Worm (Caenorhabditis elegans): Measurements from ENCODE around the gene xdh-1.

xdh-1 gene

DNA sequence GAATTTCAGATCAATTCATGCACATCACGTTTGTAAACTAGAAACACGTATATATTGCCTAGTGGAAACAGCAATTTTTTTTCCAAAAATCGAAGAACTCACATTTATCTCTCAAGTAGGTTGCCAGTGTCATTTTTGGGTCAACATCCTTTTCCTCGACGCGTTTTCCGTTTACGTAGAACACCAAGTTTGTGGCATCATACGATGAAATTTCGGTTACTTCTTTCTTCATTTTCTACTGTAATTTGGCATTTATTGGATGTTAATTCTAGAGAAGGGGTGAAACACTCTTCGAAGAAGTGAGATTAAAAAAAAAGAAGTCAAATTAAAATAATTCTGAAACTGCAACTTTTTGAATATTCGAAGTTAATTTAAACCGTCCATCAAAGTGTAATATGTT lies at the start of gene xdh-1:
Gene xdh-1, minus strand, starts transcription at position 240 of the 400 bp plus-strand sequence.
- TF ChIP-seq nhr-43 (tag; optimal IDR thresholded peaks at IDR 0.05; ENCODE audit: poor library complexity, severe bottlenecking) (no peak), egl-27 (tag; optimal IDR thresholded peaks at IDR 0.05) (no peak), sea-2 (GFP tag; optimal IDR thresholded peaks at IDR 0.05) (no peak), nhr-77 (tag; optimal IDR thresholded peaks at IDR 0.05) (no peak), ceh-82 (tag; optimal IDR thresholded peaks at IDR 0.05) (no peak), daf-12 (tag; optimal IDR thresholded peaks at IDR 0.05) (no peak), ztf-11 (tag; optimal IDR thresholded peaks at IDR 0.05) (no peak), nhr-25 (tag; optimal IDR thresholded peaks at IDR 0.05) (no peak), unc-39 (tag; optimal IDR thresholded peaks at IDR 0.05) (no peak), nhr-76 (tag; optimal IDR thresholded peaks at IDR 0.05) (no peak), nfya-1 (tag; optimal IDR thresholded peaks at IDR 0.05; ENCODE audit: insufficient read depth) (no peak)

ce11 chrIV:14456667-14457066 lies 44.0 kb upstream of the xdh-1 start, which contains the start of gene nspg-9:
TSS of gene nspg-9 (plus strand) at chrIV:14456900.
- peak; percentile 65 for TF ChIP-seq pqm-1 (tag; optimal IDR thresholded peaks at IDR 0.05)
- TF ChIP-seq nhr-28 (tag; optimal IDR thresholded peaks at IDR 0.05) = no peak
- TF ChIP-seq elt-2 (tag; optimal IDR thresholded peaks at IDR 0.05) = peak; percentile 87

DNA sequence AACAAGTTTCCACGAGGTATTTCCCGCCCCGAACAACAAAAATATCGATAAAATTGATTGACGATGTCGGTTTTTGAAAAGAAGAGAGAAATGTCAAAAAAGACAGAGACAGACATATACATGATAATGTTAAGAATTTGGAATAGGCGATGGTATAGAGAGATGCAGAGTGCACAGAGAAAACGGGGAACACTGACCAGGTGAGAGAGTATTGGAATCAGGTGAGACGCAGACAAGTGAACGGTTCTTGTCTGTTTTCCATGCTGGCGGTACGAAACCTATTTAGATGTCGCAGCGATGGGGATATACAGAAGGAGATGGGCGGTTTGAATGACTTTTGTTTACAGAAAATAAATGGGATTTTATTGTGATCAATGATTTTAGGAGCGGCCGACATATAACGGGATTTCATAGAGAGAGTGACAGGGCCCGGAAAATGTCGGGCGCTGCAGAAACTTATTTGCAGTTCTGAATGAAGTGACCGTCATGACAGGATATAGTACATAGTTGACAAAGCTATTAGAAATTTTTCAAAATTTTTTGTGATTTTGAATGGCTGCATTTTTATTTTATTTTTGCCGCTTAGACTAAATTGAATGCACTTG lies 32.6 kb upstream of the xdh-1 start:
- TF ChIP-seq ztf-4 (tag; optimal IDR thresholded peaks at IDR 0.05) (no peak), daf-12 (tag; optimal IDR thresholded peaks at IDR 0.05) (no peak), ztf-11 (tag; optimal IDR thresholded peaks at IDR 0.05) (no peak), ceh-82 (tag; optimal IDR thresholded peaks at IDR 0.05) (no peak), nhr-67 (tag; optimal IDR thresholded peaks at IDR 0.05) (no peak), egl-27 (tag; optimal IDR thresholded peaks at IDR 0.05) (no peak), nhr-43 (tag; optimal IDR thresholded peaks at IDR 0.05; ENCODE audit: poor library complexity, severe bottlenecking) (peak; percentile 56), mdl-1 (tag; optimal IDR thresholded peaks at IDR 0.05) (no peak), mml-1 (tag; optimal IDR thresholded peaks at IDR 0.05) (no peak), fos-1 (tag; optimal IDR thresholded peaks at IDR 0.05) (no peak), unc-62 (GFP tag; optimal IDR thresholded peaks at IDR 0.05) (no peak), unc-39 (tag; optimal IDR thresholded peaks at IDR 0.05) (no peak), lsy-12 (tag; optimal IDR thresholded peaks at IDR 0.05) (no peak), ceh-28 (tag; optimal IDR thresholded peaks at IDR 0.05) (peak; percentile 21), nhr-12 (tag; optimal IDR thresholded peaks at IDR 0.05) (no peak), elt-1 (tag; optimal IDR thresholded peaks at IDR 0.05) (no peak), nhr-237 (tag; optimal IDR thresholded peaks at IDR 0.05) (no peak), pha-4 (tag; optimal IDR thresholded peaks at IDR 0.05) (no peak), nhr-11 (tag; optimal IDR thresholded peaks at IDR 0.05) (no peak), tbx-2 (tag; optimal IDR thresholded peaks at IDR 0.05) (no peak), egl-5 (tag; optimal IDR thresholded peaks at IDR 0.05) (no peak), R02D3.7 (tag; optimal IDR thresholded peaks at IDR 0.05) (no peak), ceh-16 (tag; optimal IDR thresholded peaks at IDR 0.05) (no peak), fkh-10 (GFP tag; optimal IDR thresholded peaks at IDR 0.05) (no peak), ZK546.5 (tag; optimal IDR thresholded peaks at IDR 0.05) (no peak), hmg-11 (tag; optimal IDR thresholded peaks at IDR 0.05) (peak; percentile 62), ceh-9 (tag; optimal IDR thresholded peaks at IDR 0.05) (no peak), lin-15B (tag; optimal IDR thresholded peaks at IDR 0.05) (no peak), snpc-4 (tag; optimal IDR thresholded peaks at IDR 0.05) (peak; percentile 94), eor-1 (tag; optimal IDR thresholded peaks at IDR 0.05) (no peak), nfya-1 (tag; optimal IDR thresholded peaks at IDR 0.05; ENCODE audit: insufficient read depth) (peak; percentile 1), nhr-25 (tag; optimal IDR thresholded peaks at IDR 0.05) (peak; percentile 30), lin-39 (tag; optimal IDR thresholded peaks at IDR 0.05) (no peak), nhr-77 (tag; optimal IDR thresholded peaks at IDR 0.05) (no peak), ama-1 (optimal IDR thresholded peaks at IDR 0.05) (no peak), nhr-76 (tag; optimal IDR thresholded peaks at IDR 0.05) (no peak), zag-1 (tag; optimal IDR thresholded peaks at IDR 0.05) (no peak), pqm-1 (tag; optimal IDR thresholded peaks at IDR 0.05) (no peak), elt-3 (tag; optimal IDR thresholded peaks at IDR 0.05) (peak in 1 of 3 experiments; percentile 15), aly-2 (tag; optimal IDR thresholded peaks at IDR 0.05) (no peak), fkh-2 (tag; optimal IDR thresholded peaks at IDR 0.05) (no peak), nhr-23 (tag; optimal IDR thresholded peaks at IDR 0.05) (peak; percentile 42), sea-2 (GFP tag; optimal IDR thresholded peaks at IDR 0.05) (no peak), skn-1 (tag; optimal IDR thresholded peaks at IDR 0.05) (no peak), nhr-28 (tag; optimal IDR thresholded peaks at IDR 0.05) (no peak), elt-2 (tag; optimal IDR thresholded peaks at IDR 0.05) (peak; percentile 21)
